Fruit fly (Drosophila melanogaster): Measurements from ENCODE around the gene wrm1.

Gene wrm1

dm6 chr3L:7359827-7360323, 24.8 kb upstream of the wrm1 start, which contains the start of gene pst:
Gene pst (minus strand): TSS chr3L:7360263.
- no peak for TF ChIP-seq CG13204 (GFP tag; optimal IDR thresholded peaks at IDR 0.05)
- TF ChIP-seq CG4496 (GFP tag; IDR thresholded peaks at IDR 0.05) = no peak
- peak; percentile 6 for TF ChIP-seq CG15710 (tag; optimal IDR thresholded peaks at IDR 0.05)
- no peak; the same call in 2 of the 3 replicates for TF ChIP-seq fd96Ca (GFP tag; IDR thresholded peaks at IDR 0.05)
- no peak for TF ChIP-seq CG9948 (tag; optimal IDR thresholded peaks at IDR 0.05)
- no peak for TF ChIP-seq Snoo (tag; optimal IDR thresholded peaks at IDR 0.05)
- no peak for TF ChIP-seq Pif1B (GFP tag; optimal IDR thresholded peaks at IDR 0.05)
- no peak for TF ChIP-seq CG8159 (tag; optimal IDR thresholded peaks at IDR 0.05)
- TF ChIP-seq Ets98B (GFP tag; IDR thresholded peaks at IDR 0.05) = peak; percentile 5; the same call in 1 of the 2 replicates
- TF ChIP-seq EcR (GFP tag; optimal IDR thresholded peaks at IDR 0.05) = no peak
- TF ChIP-seq CG10348 (GFP tag; IDR thresholded peaks at IDR 0.05) = no peak
- TF ChIP-seq CG14655 (GFP tag; optimal IDR thresholded peaks at IDR 0.05) = no peak
- no peak for TF ChIP-seq CG8301 (tag; optimal IDR thresholded peaks at IDR 0.05)
- no peak for TF ChIP-seq gl (tag; optimal IDR thresholded peaks at IDR 0.05)
- peak; percentile 16; the same call in 1 of the 2 replicates for TF ChIP-seq CG12605 (GFP tag; IDR thresholded peaks at IDR 0.05)
- TF ChIP-seq Pif1A (GFP tag; optimal IDR thresholded peaks at IDR 0.05) = no peak
- no peak for TF ChIP-seq CG17806 (tag; optimal IDR thresholded peaks at IDR 0.05)
- TF ChIP-seq rn (GFP tag; IDR thresholded peaks at IDR 0.05) = no peak

DNA sequence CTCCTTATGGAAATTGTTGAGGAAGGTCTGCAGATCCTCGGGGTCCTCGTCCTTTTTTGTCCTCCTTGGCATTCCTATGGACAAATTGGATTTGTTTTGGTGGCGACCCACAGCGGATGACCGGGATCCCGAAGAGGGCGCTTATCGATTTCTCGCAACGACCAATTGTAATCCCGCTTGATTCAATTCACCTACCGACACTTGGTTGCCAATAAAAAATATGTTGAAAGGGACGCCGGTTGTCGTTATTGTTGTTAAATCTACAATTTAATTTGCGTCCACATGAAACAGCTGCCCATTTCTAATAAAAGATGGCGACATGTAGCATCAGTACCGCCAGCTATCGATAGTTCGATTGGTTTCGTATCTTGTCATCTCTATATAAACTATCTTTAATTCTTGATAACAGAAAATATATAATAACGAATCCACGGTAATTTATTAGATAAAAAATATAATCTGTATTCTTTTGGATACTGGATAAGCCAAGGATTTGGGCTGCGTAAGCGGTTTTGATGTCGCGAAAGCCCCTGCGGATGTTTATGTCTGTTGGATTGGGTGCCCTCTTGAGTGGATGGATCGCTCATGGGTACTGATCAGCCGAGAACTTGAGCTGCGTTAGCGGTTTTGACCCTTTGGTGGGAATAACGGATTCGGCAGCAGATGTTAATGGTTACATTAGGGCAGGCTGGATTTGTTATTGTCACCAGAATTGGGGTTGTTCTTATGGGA, 21.5 kb upstream of the wrm1 start, which contains the start of gene CTCF:
CTCF (minus strand) TSS at position 328 of the 732 bp plus-strand sequence.
- TF ChIP-seq CG34367 (tag; optimal IDR thresholded peaks at IDR 0.05) = no peak
- peak; percentile 12 for TF ChIP-seq CG9948 (tag; optimal IDR thresholded peaks at IDR 0.05)
- peak; percentile 13 for TF ChIP-seq CG15710 (tag; optimal IDR thresholded peaks at IDR 0.05)
- no peak for TF ChIP-seq gl (tag; optimal IDR thresholded peaks at IDR 0.05)
- no peak for TF ChIP-seq rn (GFP tag; IDR thresholded peaks at IDR 0.05)
- peak; percentile 30; the same call in 1 of the 3 replicates for TF ChIP-seq fd96Ca (GFP tag; IDR thresholded peaks at IDR 0.05)

DNA sequence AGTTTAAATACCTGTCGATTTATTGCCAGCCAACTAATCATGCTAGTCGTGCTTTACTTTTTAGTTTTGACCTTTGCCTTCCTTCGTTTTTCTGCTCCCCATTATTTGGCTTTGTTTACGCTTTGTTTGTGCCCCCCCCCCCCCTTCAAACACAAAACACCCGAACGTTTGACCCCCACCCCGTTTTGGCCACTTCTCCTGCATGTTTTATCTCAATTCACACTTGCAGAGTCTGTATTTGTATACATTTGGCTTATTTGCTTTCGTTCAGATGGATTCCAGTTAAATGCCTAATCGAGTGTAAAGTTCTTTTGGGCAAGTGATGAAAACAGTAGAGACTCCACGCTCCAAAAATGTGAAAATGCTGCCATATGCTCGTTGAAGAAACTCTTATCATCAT, 14.3 kb upstream of the wrm1 start:
- no peak for TF ChIP-seq rn (GFP tag; IDR thresholded peaks at IDR 0.05)
- no peak for TF ChIP-seq CG14655 (GFP tag; optimal IDR thresholded peaks at IDR 0.05)
- TF ChIP-seq CG4496 (GFP tag; IDR thresholded peaks at IDR 0.05) = no peak
- TF ChIP-seq EcR (GFP tag; optimal IDR thresholded peaks at IDR 0.05) = no peak
- TF ChIP-seq Ets98B (GFP tag; IDR thresholded peaks at IDR 0.05) = no peak
- no peak for TF ChIP-seq Snoo (tag; optimal IDR thresholded peaks at IDR 0.05)
- no peak for TF ChIP-seq CG32121 (GFP tag; IDR thresholded peaks at IDR 0.05)
- no peak for TF ChIP-seq CG13204 (GFP tag; optimal IDR thresholded peaks at IDR 0.05)
- TF ChIP-seq gl (tag; optimal IDR thresholded peaks at IDR 0.05) = no peak
- no peak for TF ChIP-seq CG9948 (tag; optimal IDR thresholded peaks at IDR 0.05)
- TF ChIP-seq Pif1B (GFP tag; optimal IDR thresholded peaks at IDR 0.05) = no peak

- TF ChIP-seq EcR (GFP tag; optimal IDR thresholded peaks at IDR 0.05) (peak; percentile 44), CG4496 (GFP tag; IDR thresholded peaks at IDR 0.05) (peak; percentile 59; the same call in 1 of the 3 replicates), gl (tag; optimal IDR thresholded peaks at IDR 0.05) (peak; percentile 20), CG15710 (tag; optimal IDR thresholded peaks at IDR 0.05) (peak; percentile 11), CG8159 (tag; optimal IDR thresholded peaks at IDR 0.05) (no peak), CG8301 (tag; optimal IDR thresholded peaks at IDR 0.05) (no peak), Snoo (tag; optimal IDR thresholded peaks at IDR 0.05) (no peak), CG17806 (tag; optimal IDR thresholded peaks at IDR 0.05) (no peak), CG32121 (GFP tag; IDR thresholded peaks at IDR 0.05) (peak; percentile 25; the same call in 1 of the 2 replicates), CG13204 (GFP tag; optimal IDR thresholded peaks at IDR 0.05) (peak; percentile 61), CG12605 (GFP tag; IDR thresholded peaks at IDR 0.05) (peak; percentile 64), fd96Ca (GFP tag; IDR thresholded peaks at IDR 0.05) (peak; percentile 27; the same call in 2 of the 3 replicates), Ets98B (GFP tag; IDR thresholded peaks at IDR 0.05) (peak; percentile 43; the same call in 1 of the 2 replicates)
Observed at dm6 chr3L:7347984-7348631, 13.1 kb upstream of the wrm1 start, which contains the start of the genes Srp19 and qm. Gene Srp19 (minus strand): TSS chr3L:7348034. Gene qm (plus strand): TSS chr3L:7348313.

DNA sequence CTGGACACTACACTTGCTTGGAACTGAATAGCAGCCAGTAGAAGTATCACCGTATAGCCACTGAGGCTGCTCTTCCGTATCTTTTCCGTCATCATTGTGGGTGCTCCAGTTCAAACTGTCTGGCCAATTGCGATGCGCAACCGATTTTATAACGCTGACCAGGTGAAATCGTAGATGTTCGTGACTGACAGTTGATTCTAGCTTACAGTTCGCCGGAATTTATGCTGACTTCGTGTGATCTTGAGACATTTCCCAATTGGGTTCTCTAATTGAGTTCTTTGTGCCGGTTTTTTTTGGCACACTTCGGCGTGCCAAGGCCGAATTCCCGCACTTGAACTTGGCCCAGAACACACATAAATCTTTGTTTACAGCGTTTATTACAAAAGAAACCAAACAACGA, 11.9 kb upstream of the wrm1 start, which contains the start of gene CG14834:
CG14834 (minus strand) TSS at position 173 of the 400 bp plus-strand sequence.
- no peak for TF ChIP-seq CG34367 (tag; optimal IDR thresholded peaks at IDR 0.05)
- no peak for TF ChIP-seq CG14655 (GFP tag; optimal IDR thresholded peaks at IDR 0.05)
- TF ChIP-seq CG15710 (tag; optimal IDR thresholded peaks at IDR 0.05) = no peak
- no peak for TF ChIP-seq Pif1A (GFP tag; optimal IDR thresholded peaks at IDR 0.05)
- TF ChIP-seq rn (GFP tag; IDR thresholded peaks at IDR 0.05) = no peak
- TF ChIP-seq CG8159 (tag; optimal IDR thresholded peaks at IDR 0.05) = no peak

- peak; percentile 81 for TF ChIP-seq gl (tag; optimal IDR thresholded peaks at IDR 0.05)
- no peak for TF ChIP-seq Pif1A (GFP tag; optimal IDR thresholded peaks at IDR 0.05)
- no peak for TF ChIP-seq CG14655 (GFP tag; optimal IDR thresholded peaks at IDR 0.05)
- no peak for TF ChIP-seq CG9948 (tag; optimal IDR thresholded peaks at IDR 0.05)
- TF ChIP-seq CG8301 (tag; optimal IDR thresholded peaks at IDR 0.05) = no peak
- TF ChIP-seq Snoo (tag; optimal IDR thresholded peaks at IDR 0.05) = peak; percentile 62
- TF ChIP-seq CG15710 (tag; optimal IDR thresholded peaks at IDR 0.05) = peak; percentile 26
- no peak for TF ChIP-seq CG17806 (tag; optimal IDR thresholded peaks at IDR 0.05)
- TF ChIP-seq EcR (GFP tag; optimal IDR thresholded peaks at IDR 0.05) = peak; percentile 99
- TF ChIP-seq rn (GFP tag; IDR thresholded peaks at IDR 0.05) = no peak
- no peak for TF ChIP-seq CG34367 (tag; optimal IDR thresholded peaks at IDR 0.05)
- TF ChIP-seq Ets98B (GFP tag; IDR thresholded peaks at IDR 0.05) = peak; percentile 89
- peak; percentile 78 for TF ChIP-seq CG12605 (GFP tag; IDR thresholded peaks at IDR 0.05)
- no peak for TF ChIP-seq D1 (tag; optimal IDR thresholded peaks at IDR 0.05)
- peak; percentile 80 for TF ChIP-seq CG4496 (GFP tag; IDR thresholded peaks at IDR 0.05)
- peak; percentile 66 for TF ChIP-seq Pif1B (GFP tag; optimal IDR thresholded peaks at IDR 0.05)
- no peak for TF ChIP-seq CG10348 (GFP tag; IDR thresholded peaks at IDR 0.05)
- TF ChIP-seq CG8159 (tag; optimal IDR thresholded peaks at IDR 0.05) = peak; percentile 51
- TF ChIP-seq fd96Ca (GFP tag; IDR thresholded peaks at IDR 0.05) = peak; percentile 76
- peak; percentile 80 for TF ChIP-seq CG32121 (GFP tag; IDR thresholded peaks at IDR 0.05)
- TF ChIP-seq CG13204 (GFP tag; optimal IDR thresholded peaks at IDR 0.05) = peak; percentile 82
Observed at dm6 chr3L:7344965-7345427, 10.0 kb upstream of the wrm1 start, which contains the start of gene Cln7. Gene Cln7 (minus strand): TSS chr3L:7345183.
